Worm (Caenorhabditis elegans) whole organism, young adult: Measurements from ENCODE around the gene nyn-3.
A peak's percentile ranks its signal among the peaks of the same experiment; 100 is the strongest.

ENCODE experiments used
- F23B12.7 ChIP-seq: sonication (generic microtip); optimal IDR thresholded peaks from 2 replicates; lab custom pipeline; 2017; ENCODE audit warnings: missing genetic modification characterization, mild to moderate bottlenecking, missing compliant biosample characterization, antibody characterized with exemption, moderate library complexity; ENCODE audit not compliant: insufficient read depth
- Y53F4B.3 ChIP-seq: fragments of 200-800 bp; sonication (Bioruptor generic); IDR thresholded peaks from 2 replicates; pipeline ENCODE4 v1.3.6; 2022; ENCODE audit warnings: missing genetic modification reagents, missing genetic modification characterization, missing compliant biosample characterization
- Y53G8AR.9 ChIP-seq: fragments of 200-800 bp; sonication (Bioruptor generic); conservative IDR thresholded peaks from 2 replicates; pipeline ENCODE4 v1.3.6; 2022; ENCODE audit warnings: missing genetic modification reagents, missing genetic modification characterization, missing compliant biosample characterization
- ama-1 ChIP-seq, 3 experiments: fragments of 150-350 bp in 1 of 3; sonication (generic microtip) in 2 of 3; optimal IDR thresholded peaks; 2 replicates each; lab custom pipeline; 2014 to 2018; ENCODE audit warnings: missing biosample characterization in 2 of 3, missing genetic modification characterization in 2 of 3, missing genetic modification reagents in 2 of 3
- aptf-2 ChIP-seq: fragments of 200-800 bp; sonication (Bioruptor generic); conservative IDR thresholded peaks from 2 replicates; pipeline ENCODE4 v1.3.6; 2022; ENCODE audit warnings: missing genetic modification reagents, missing genetic modification characterization, missing compliant biosample characterization
- atf-7 ChIP-seq: sonication (generic microtip); optimal IDR thresholded peaks from 2 replicates; lab custom pipeline; 2017; ENCODE audit warnings: mild to moderate bottlenecking, missing genetic modification characterization, missing compliant biosample characterization
- attf-5 ChIP-seq: fragments of 200-800 bp; sonication (Bioruptor generic); optimal IDR thresholded peaks from 2 replicates; lab custom pipeline; 2018; ENCODE audit warnings: mild to moderate bottlenecking, missing genetic modification characterization, missing compliant biosample characterization
- attf-6 ChIP-seq: fragments of 200-800 bp; sonication (Bioruptor generic); IDR thresholded peaks from 2 replicates; pipeline ENCODE4 v1.3.6; 2022; ENCODE audit warnings: missing genetic modification reagents, missing genetic modification characterization, missing compliant biosample characterization
- ceh-40 ChIP-seq: fragments of 200-800 bp; sonication (Bioruptor generic); IDR thresholded peaks from 2 replicates; pipeline ENCODE4 v1.3.6; 2022; ENCODE audit warnings: missing genetic modification characterization, missing compliant biosample characterization
- ceh-79 ChIP-seq: sonication (generic microtip); optimal IDR thresholded peaks from 2 replicates; lab custom pipeline; 2017; ENCODE audit warnings: mild to moderate bottlenecking, missing genetic modification characterization, missing compliant biosample characterization
- ceh-91 ChIP-seq: fragments of 200-800 bp; sonication (Bioruptor generic); IDR thresholded peaks from 2 replicates; pipeline ENCODE4 v1.3.6; 2022; ENCODE audit warnings: missing genetic modification reagents, missing genetic modification characterization, missing compliant biosample characterization
- egl-18 ChIP-seq: fragments of 200-800 bp; sonication (Bioruptor generic); IDR thresholded peaks from 2 replicates; pipeline ENCODE4 v1.3.6; 2022; ENCODE audit warnings: missing genetic modification reagents, missing genetic modification characterization, missing compliant biosample characterization
- egrh-3 ChIP-seq: fragments of 200-800 bp; sonication (Bioruptor generic); IDR thresholded peaks from 2 replicates; pipeline ENCODE4 v1.3.6; 2022; ENCODE audit warnings: missing genetic modification reagents, missing genetic modification characterization, missing compliant biosample characterization
- hlh-12 ChIP-seq: sonication (generic microtip); optimal IDR thresholded peaks from 2 replicates; lab custom pipeline; 2016; ENCODE audit warnings: missing genetic modification characterization, missing compliant biosample characterization
- lin-26 ChIP-seq: fragments of 200-800 bp; sonication (Bioruptor generic); IDR thresholded peaks from 2 replicates; pipeline ENCODE4 v1.3.6; 2022; ENCODE audit warnings: missing genetic modification reagents, missing genetic modification characterization, missing compliant biosample characterization
- lin-40 ChIP-seq: sonication (generic microtip); optimal IDR thresholded peaks from 2 replicates; lab custom pipeline; 2016; ENCODE audit warnings: missing genetic modification characterization, mild to moderate bottlenecking, missing compliant biosample characterization, missing genotype, missing genetic modification reagents
- lin-54 ChIP-seq: fragments of 200-800 bp; sonication (Bioruptor generic); optimal IDR thresholded peaks from 2 replicates; lab custom pipeline; 2018; ENCODE audit warnings: mild to moderate bottlenecking, missing genetic modification characterization, missing compliant biosample characterization
- madf-8 ChIP-seq: fragments of 200-800 bp; sonication (Bioruptor generic); conservative IDR thresholded peaks from 2 replicates; pipeline ENCODE4 v1.3.6; 2022; ENCODE audit warnings: missing genetic modification reagents, missing genetic modification characterization, missing compliant biosample characterization
- mel-28 ChIP-seq: sonication (generic microtip); optimal IDR thresholded peaks from 2 replicates; lab custom pipeline; 2016; ENCODE audit warnings: borderline replicate concordance, mild to moderate bottlenecking, missing genetic modification characterization, missing compliant biosample characterization
- nfya-2 ChIP-seq: fragments of 200-800 bp; sonication (Bioruptor generic); IDR thresholded peaks from 2 replicates; pipeline ENCODE4 v1.3.6; 2022; ENCODE audit warnings: missing genetic modification reagents, missing genetic modification characterization, missing compliant biosample characterization
- nfyb-1 ChIP-seq: fragments of 200-800 bp; sonication (Bioruptor generic); IDR thresholded peaks from 2 replicates; pipeline ENCODE4 v1.3.6; 2022; ENCODE audit warnings: missing genetic modification reagents, missing genetic modification characterization, missing compliant biosample characterization
- nhr-27 ChIP-seq: fragments of 200-800 bp; sonication (Bioruptor generic); optimal IDR thresholded peaks from 2 replicates; lab custom pipeline; 2018; ENCODE audit warnings: mild to moderate bottlenecking, missing genetic modification characterization, moderate library complexity, missing compliant biosample characterization
- nhr-80 ChIP-seq: sonication (generic microtip); optimal IDR thresholded peaks from 2 replicates; lab custom pipeline; 2016; ENCODE audit warnings: missing genetic modification characterization, missing compliant biosample characterization
- rcor-1 ChIP-seq: fragments of 200-800 bp; sonication (Bioruptor generic); IDR thresholded peaks from 2 replicates; pipeline ENCODE4 v1.3.6; 2022; ENCODE audit warnings: missing genetic modification reagents, missing genetic modification characterization, missing compliant biosample characterization
- repo-1 ChIP-seq: sonication (generic microtip); optimal IDR thresholded peaks from 2 replicates; lab custom pipeline; 2017; ENCODE audit warnings: mild to moderate bottlenecking, missing genetic modification characterization, missing compliant biosample characterization
- rpc-1 ChIP-seq, 2 experiments: fragments of 150-350 bp in 1 of 2; sonication (generic microtip) in 1 of 2; optimal IDR thresholded peaks; 2 replicates each; lab custom pipeline; 2014 to 2018; ENCODE audit warnings: missing biosample characterization in 1 of 2, missing genetic modification characterization in 1 of 2, missing genetic modification reagents in 1 of 2, missing genotype in 1 of 2
- snpc-3.4 ChIP-seq: sonication (generic microtip); optimal IDR thresholded peaks from 2 replicates; lab custom pipeline; 2017; ENCODE audit warnings: missing genetic modification characterization, mild to moderate bottlenecking, missing compliant biosample characterization, antibody characterized with exemption, moderate library complexity, missing genotype, missing genetic modification reagents
- snpc-4 ChIP-seq, 5 experiments: fragments of 150-350 bp in 1 of 5; sonication (generic microtip) in 4 of 5; optimal IDR thresholded peaks; 2 replicates each; lab custom pipeline; 2014 to 2018; ENCODE audit warnings: missing genetic modification characterization in 5 of 5, missing biosample characterization in 3 of 5, antibody characterized with exemption in 2 of 5, mild to moderate bottlenecking in 2 of 5, missing compliant biosample characterization in 2 of 5, missing genotype in 2 of 5, moderate library complexity in 2 of 5, missing genetic modification reagents in 1 of 5
- sptf-2 ChIP-seq: fragments of 200-800 bp; sonication (Bioruptor generic); optimal IDR thresholded peaks from 2 replicates; lab custom pipeline; 2018; ENCODE audit warnings: mild to moderate bottlenecking, missing genetic modification characterization, missing compliant biosample characterization
- tbx-9 ChIP-seq: sonication (generic microtip); optimal IDR thresholded peaks from 2 replicates; lab custom pipeline; 2016; ENCODE audit warnings: borderline replicate concordance, missing genetic modification characterization, inconsistent platforms, missing compliant biosample characterization
- tlf-1 ChIP-seq: fragments of 200-800 bp; sonication (Bioruptor generic); optimal IDR thresholded peaks from 2 replicates; lab custom pipeline; 2018; ENCODE audit warnings: mild to moderate bottlenecking, missing genetic modification characterization, missing compliant biosample characterization
- unc-62 ChIP-seq: fragments of 150-350 bp; optimal IDR thresholded peaks from 2 replicates; lab custom pipeline; 2014; ENCODE audit warnings: missing biosample characterization, missing genetic modification reagents, missing genetic modification characterization
- zfh-2 ChIP-seq: fragments of 200-800 bp; sonication (Bioruptor generic); conservative IDR thresholded peaks from 2 replicates; pipeline ENCODE4 v1.3.6; 2022; ENCODE audit warnings: missing genetic modification reagents, missing genetic modification characterization, missing compliant biosample characterization
- ztf-25 ChIP-seq: fragments of 200-800 bp; sonication (Bioruptor generic); IDR thresholded peaks from 2 replicates; pipeline ENCODE4 v1.3.6; 2022; ENCODE audit warnings: missing genetic modification reagents, missing genetic modification characterization, missing compliant biosample characterization
- ztf-26 ChIP-seq: sonication (generic microtip); optimal IDR thresholded peaks from 2 replicates; lab custom pipeline; 2017; ENCODE audit warnings: missing genetic modification characterization, missing compliant biosample characterization
- ztf-28 ChIP-seq: fragments of 200-800 bp; sonication (Bioruptor generic); IDR thresholded peaks from 2 replicates; pipeline ENCODE4 v1.3.6; 2022; ENCODE audit warnings: missing genetic modification reagents, missing genetic modification characterization, missing compliant biosample characterization
- ztf-6 ChIP-seq: fragments of 200-800 bp; sonication (Bioruptor generic); IDR thresholded peaks from 2 replicates; pipeline ENCODE4 v1.3.6; 2022; ENCODE audit warnings: missing genetic modification reagents, missing genetic modification characterization, missing compliant biosample characterization

nyn-3 gene

DNA sequence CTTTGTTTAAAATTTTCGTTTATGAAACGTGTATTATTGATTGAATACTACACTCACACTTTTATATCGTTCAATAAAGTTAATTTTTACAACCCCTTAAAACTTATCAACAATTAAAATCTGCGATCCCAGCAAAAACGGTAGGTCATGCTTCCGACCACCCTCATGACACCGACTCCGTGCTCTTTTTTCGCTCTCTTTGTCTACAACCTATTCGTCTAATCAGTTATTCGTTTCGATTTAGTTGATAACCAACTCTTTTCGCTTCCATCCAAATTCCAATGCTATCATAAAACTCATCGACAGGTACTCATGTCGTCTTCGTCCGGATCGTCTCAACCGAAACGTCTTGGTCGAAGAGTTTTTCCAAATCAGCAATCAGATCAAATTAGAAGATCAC is 9.4 kb downstream of the nyn-3 start, which contains the start of gene F13H8.1:
TSS of gene F13H8.1 (plus strand) at position 311 of the 400 bp plus-strand sequence.
- TF ChIP-seq repo-1 (no peak), rcor-1 (no peak), attf-5 (GFP tag; lab: Kevin White, UChicago) (no peak), nhr-80 (tag; lab: Kevin White, UChicago) (peak; percentile 51), sptf-2 (GFP tag; lab: Kevin White, UChicago) (no peak), tbx-9 (tag; lab: Kevin White, UChicago) (no peak), madf-8 (GFP tag; lab: Robert Waterston, UW) (no peak), lin-40 (tag; lab: Kevin White, UChicago) (no peak)
- TF ChIP-seq, all 124 proteins: peak for 1

DNA sequence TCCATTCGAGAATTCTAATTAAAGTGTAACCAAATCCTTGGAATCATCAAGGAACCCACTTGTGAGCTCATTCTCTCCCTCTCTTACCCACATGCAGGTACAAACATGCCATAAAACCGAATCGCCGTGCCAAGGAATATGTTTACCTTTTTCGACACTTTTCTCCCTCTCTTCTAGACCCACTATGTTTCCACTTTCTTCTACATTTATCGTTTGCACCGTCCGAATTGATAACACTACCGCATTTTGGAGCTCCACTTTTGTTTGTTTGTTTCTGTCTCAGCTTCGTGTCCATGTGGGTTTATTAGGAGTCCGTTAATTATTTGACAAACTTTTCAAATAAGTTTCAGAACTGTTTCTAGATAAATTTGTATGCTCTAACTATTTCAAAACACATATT is 10.5 kb downstream of the nyn-3 start:
- TF ChIP-seq F23B12.7 (tag; lab: Kevin White, UChicago) (no peak), nhr-80 (tag; lab: Kevin White, UChicago) (peak; percentile 13), aptf-2 (GFP tag; lab: Robert Waterston, UW) (no peak)

DNA sequence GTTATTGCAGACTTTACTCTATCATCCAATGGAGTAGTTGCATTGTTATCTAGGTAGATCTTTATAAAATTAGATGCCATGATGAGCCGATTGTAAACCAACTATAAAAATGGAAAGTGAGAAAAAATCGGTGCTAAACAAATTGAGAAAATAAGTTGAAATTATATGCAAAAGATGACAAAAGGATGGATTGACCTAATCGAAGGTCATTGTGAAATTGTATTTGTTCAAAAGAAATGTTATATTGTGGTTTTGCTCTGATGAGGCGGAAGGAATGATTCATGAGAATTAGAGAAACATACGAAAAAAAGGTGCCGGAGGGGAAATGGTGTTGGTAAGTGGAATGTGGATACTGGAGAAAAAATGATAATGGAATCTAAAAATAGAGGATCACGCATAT is 11.4 kb downstream of the nyn-3 start, which contains the start of gene scly-1:
TSS of gene scly-1 (minus strand) at position 101 of the 400 bp plus-strand sequence.
- no peak for TF ChIP-seq egrh-3 (GFP tag; lab: Robert Waterston, UW)
- no peak for TF ChIP-seq hlh-12
- no peak for TF ChIP-seq nhr-80 (tag; lab: Kevin White, UChicago)
- no peak for TF ChIP-seq attf-6 (GFP tag; lab: Robert Waterston, UW)
- no peak for TF ChIP-seq unc-62 (GFP tag; lab: Kevin White, UChicago)
- no peak for TF ChIP-seq snpc-3.4 (tag; lab: Kevin White, UChicago)
- TF ChIP-seq lin-26 (GFP tag; lab: Robert Waterston, UW): no peak
- TF ChIP-seq ama-1 (optimal IDR thresholded peaks at IDR 0.05; lab: Kevin White, UChicago): no peak
- TF ChIP-seq ama-1 (GFP tag; optimal IDR thresholded peaks at IDR 0.05; lab: Kevin White, UChicago): no peak
- no peak for TF ChIP-seq mel-28 (tag; lab: Kevin White, UChicago)
- no peak for TF ChIP-seq egl-18 (GFP tag; lab: Robert Waterston, UW)
- no peak for TF ChIP-seq nhr-27

DNA sequence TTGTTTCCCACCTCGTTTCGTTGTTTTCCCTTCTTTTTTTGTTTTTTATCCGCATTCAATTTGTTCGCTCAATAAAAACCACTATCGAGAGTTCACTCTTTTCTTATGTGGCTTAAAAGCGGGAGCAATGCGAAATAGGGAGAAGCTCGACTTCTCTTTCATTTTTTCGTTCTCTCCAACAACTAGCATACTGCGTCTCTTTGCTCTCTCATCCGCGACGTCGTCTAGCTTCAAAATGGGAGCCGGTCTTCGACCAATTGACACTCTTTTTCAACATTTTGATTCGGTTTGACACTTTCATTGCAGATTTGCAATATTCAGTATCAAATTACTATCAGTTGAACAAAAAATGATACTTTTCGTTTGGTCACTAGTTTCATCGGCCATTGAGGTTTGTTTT is 18.5 kb downstream of the nyn-3 start, which contains the start of gene bpl-1:
TSS of gene bpl-1 (plus strand) at position 301 of the 400 bp plus-strand sequence.
- TF ChIP-seq rpc-1 (optimal IDR thresholded peaks at IDR 0.05; lab: Kevin White, UChicago) (no peak), rpc-1 (tag; optimal IDR thresholded peaks at IDR 0.05; lab: Kevin White, UChicago) (no peak), Y53G8AR.9 (GFP tag; lab: Robert Waterston, UW) (no peak), nhr-80 (tag; lab: Kevin White, UChicago) (no peak), ztf-6 (GFP tag; lab: Robert Waterston, UW) (no peak), hlh-12 (no peak), tbx-9 (tag; lab: Kevin White, UChicago) (no peak), nfyb-1 (GFP tag; lab: Robert Waterston, UW) (0 out of 2 replicates have a peak, but pooled peaks have one; percentile 15)

DNA sequence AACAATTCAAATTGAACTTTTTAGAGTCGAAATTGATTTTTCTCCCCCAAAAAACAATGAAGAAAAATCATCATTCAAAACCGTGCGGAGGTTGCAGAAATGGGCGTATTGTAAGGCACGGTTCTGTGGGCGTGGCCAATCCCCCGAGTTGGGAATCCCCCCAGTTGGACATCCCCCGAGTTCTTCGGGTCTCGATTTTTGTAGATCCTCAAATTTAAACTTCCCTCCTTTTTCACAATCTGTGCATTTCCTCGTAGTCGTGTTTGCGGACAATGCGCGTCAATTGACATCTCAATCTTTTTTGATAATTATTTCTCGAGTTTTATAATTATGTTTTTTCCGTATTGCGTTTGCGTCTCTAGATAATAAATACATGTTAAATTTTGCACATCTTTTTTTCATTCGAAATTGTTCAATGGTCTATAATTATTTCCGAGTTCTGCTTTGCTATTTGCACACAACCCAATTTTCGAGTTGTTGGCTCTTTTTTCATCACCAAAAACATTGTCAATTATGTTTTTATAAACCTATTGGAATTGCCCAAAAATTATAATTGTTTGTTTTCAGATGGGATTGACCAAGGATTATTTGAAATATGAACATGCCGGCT is 22.5 kb downstream of the nyn-3 start, which contains the start of gene F13H8.2:
TSS of gene F13H8.2 (plus strand) at position 560 of the 610 bp plus-strand sequence.
- peak; percentile 89; the same call in 1 of the 2 replicates for TF ChIP-seq aptf-2 (GFP tag; lab: Robert Waterston, UW)
- 0 out of 2 replicates have a peak, but pooled peaks have one; percentile 18 for TF ChIP-seq zfh-2 (GFP tag; lab: Robert Waterston, UW)
- peak; percentile 85 for TF ChIP-seq Y53F4B.3 (GFP tag; lab: Robert Waterston, UW)
- TF ChIP-seq ceh-79 (tag; lab: Kevin White, UChicago): no peak
- TF ChIP-seq F23B12.7 (tag; lab: Kevin White, UChicago): peak; percentile 95
- TF ChIP-seq ztf-26: peak; percentile 13
- TF ChIP-seq madf-8 (GFP tag; lab: Robert Waterston, UW): peak; percentile 68
- peak; percentile 96 for TF ChIP-seq lin-54
- no peak for TF ChIP-seq nfya-2
- peak; percentile 78 for TF ChIP-seq ceh-91
- TF ChIP-seq atf-7: no peak
- TF ChIP-seq tlf-1 (GFP tag; lab: Kevin White, UChicago): peak; percentile 52
- peak; percentile 95 for TF ChIP-seq ztf-28
- TF ChIP-seq snpc-4 (GFP tag; optimal IDR thresholded peaks at IDR 0.05; lab: Kevin White, UChicago): no peak
- TF ChIP-seq snpc-4 (tag; optimal IDR thresholded peaks at IDR 0.05; lab: Kevin White, UChicago): peak in 1 of 4 experiments; percentile 18
- TF ChIP-seq ztf-25 (GFP tag; lab: Robert Waterston, UW): peak; percentile 76; the same call in 1 of the 2 replicates
- peak; percentile 50; the same call in 1 of the 2 replicates for TF ChIP-seq ztf-6 (GFP tag; lab: Robert Waterston, UW)
- 0 out of 2 replicates have a peak, but pooled peaks have one; percentile 10 for TF ChIP-seq ceh-40 (GFP tag; lab: Robert Waterston, UW)
- peak; percentile 84 for TF ChIP-seq attf-5 (GFP tag; lab: Kevin White, UChicago)
- no peak for TF ChIP-seq unc-62 (GFP tag; lab: Kevin White, UChicago)
